Worm (Caenorhabditis elegans) whole organism, early embryonic: Measurements from ENCODE around the gene C39F7.5.

Experiments
- B0310.2 ChIP-seq: sonication (generic microtip); optimal IDR thresholded peaks from 2 replicates; lab custom pipeline; 2016; ENCODE audit warnings: mild to moderate bottlenecking, missing genetic modification characterization, missing compliant biosample characterization
- F13C5.2 ChIP-seq: sonication (generic microtip); optimal IDR thresholded peaks from 2 replicates; lab custom pipeline; 2017; ENCODE audit warnings: mild to moderate bottlenecking, missing genetic modification characterization, inconsistent platforms, missing compliant biosample characterization
- aly-1 ChIP-seq: sonication (generic microtip); optimal IDR thresholded peaks from 2 replicates; lab custom pipeline; 2016; ENCODE audit warnings: missing genetic modification characterization, missing compliant biosample characterization
- ama-1 ChIP-seq: fragments of 150-350 bp; optimal IDR thresholded peaks from 2 replicates; lab custom pipeline; 2014
- ceh-36 ChIP-seq: sonication (generic microtip); optimal IDR thresholded peaks from 2 replicates; lab custom pipeline; 2016; ENCODE audit warnings: missing genetic modification characterization, inconsistent platforms, missing compliant biosample characterization
- ets-7 ChIP-seq: sonication (generic microtip); optimal IDR thresholded peaks from 2 replicates; lab custom pipeline; 2016; ENCODE audit warnings: missing genotype, missing genetic modification characterization, missing compliant biosample characterization
- flt-1 ChIP-seq: fragments of 200-800 bp; sonication (Bioruptor generic); IDR thresholded peaks from 2 replicates; pipeline ENCODE4 v1.3.6; 2022; ENCODE audit warnings: missing genetic modification characterization, missing compliant biosample characterization
- hnd-1 ChIP-seq: sonication (generic microtip); optimal IDR thresholded peaks from 2 replicates; lab custom pipeline; 2016; ENCODE audit warnings: missing genetic modification characterization, missing compliant biosample characterization
- scrt-1 ChIP-seq: fragments of 200-800 bp; sonication (Bioruptor generic); IDR thresholded peaks from 2 replicates; pipeline ENCODE4 v1.3.6; 2022; ENCODE audit warnings: missing genetic modification characterization, missing compliant biosample characterization
- sea-1 ChIP-seq: fragments of 200-800 bp; sonication (Bioruptor generic); conservative IDR thresholded peaks from 2 replicates; pipeline ENCODE4 v1.3.6; 2022; ENCODE audit warnings: missing genetic modification characterization, missing compliant biosample characterization
- tbx-37 ChIP-seq: fragments of 200-800 bp; sonication (Bioruptor generic); conservative IDR thresholded peaks from 2 replicates; pipeline ENCODE4 v1.3.6; 2022; ENCODE audit warnings: missing genetic modification reagents, missing genetic modification characterization, missing compliant biosample characterization

ce11 chrV:1275924-1276323 is 11.4 kb downstream of the C39F7.5 start, which contains the start of gene Y75B7B.2:
- TF ChIP-seq F13C5.2 (tag; lab: Kevin White, UChicago) (no peak), flt-1 (GFP tag; lab: Robert Waterston, UW) (no peak), ama-1 (lab: Kevin White, UChicago) (no peak), ets-7 (no peak), scrt-1 (GFP tag; lab: Robert Waterston, UW) (no peak), hnd-1 (tag; lab: Kevin White, UChicago) (no peak), ceh-36 (no peak), tbx-37 (GFP tag; lab: Robert Waterston, UW) (no peak), sea-1 (GFP tag; lab: Robert Waterston, UW) (no peak), B0310.2 (tag; lab: Kevin White, UChicago) (no peak), aly-1 (tag; lab: Kevin White, UChicago) (no peak)
